Worm (Caenorhabditis elegans) whole organism, L3 larva: ENCODE results near the gene nft-1.

Experiments used
- ceh-82 ChIP-seq: fragments of 150-350 bp; optimal IDR thresholded peaks from 2 replicates; lab custom pipeline; 2014; ENCODE audit warnings: missing biosample characterization, missing genetic modification characterization
- lin-39 ChIP-seq: fragments of 150-350 bp; optimal IDR thresholded peaks from 2 replicates; lab custom pipeline; 2018; ENCODE audit warnings: missing biosample characterization, missing genetic modification reagents, missing genetic modification characterization
- nhr-23 ChIP-seq: fragments of 150-350 bp; optimal IDR thresholded peaks from 2 replicates; lab custom pipeline; 2014; ENCODE audit warnings: missing biosample characterization, missing genetic modification reagents, missing genetic modification characterization
- nhr-77 ChIP-seq: fragments of 150-350 bp; optimal IDR thresholded peaks from 2 replicates; lab custom pipeline; 2014; ENCODE audit warnings: missing biosample characterization, missing genetic modification characterization
- sea-2 ChIP-seq: fragments of 150-350 bp; sonication (generic microtip); optimal IDR thresholded peaks from 4 replicates; lab custom pipeline; 2014; ENCODE audit warnings: missing biosample characterization, missing genetic modification reagents, missing genetic modification characterization
- tbx-2 ChIP-seq: sonication (generic microtip); optimal IDR thresholded peaks from 2 replicates; lab custom pipeline; 2016; ENCODE audit warnings: mild to moderate bottlenecking, missing genetic modification characterization, missing compliant biosample characterization
- unc-62 ChIP-seq: fragments of 150-350 bp; sonication (generic microtip); optimal IDR thresholded peaks from 4 replicates; lab custom pipeline; 2014; ENCODE audit warnings: missing biosample characterization, missing genetic modification reagents, missing genetic modification characterization

DNA sequence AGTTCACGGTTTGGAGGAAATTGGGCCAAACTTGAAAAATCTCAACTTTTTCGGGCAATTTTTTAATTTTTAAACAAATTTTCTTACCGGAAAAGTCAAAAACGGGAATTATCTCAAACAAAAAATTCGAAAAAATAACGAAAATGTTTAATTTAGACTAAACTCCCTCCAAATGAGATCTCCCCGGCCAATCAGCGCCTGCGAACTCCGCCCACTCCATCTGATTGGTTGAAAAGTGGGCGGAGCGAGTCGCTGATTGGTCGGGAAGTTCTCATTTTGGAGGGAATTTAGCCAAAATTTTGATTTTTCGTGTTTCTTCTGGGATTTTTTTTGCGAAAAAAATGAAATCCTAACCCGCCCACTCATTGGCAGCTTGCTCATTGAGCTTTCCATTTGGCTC, 27.0 kb upstream of the nft-1 start:
- no peak for TF ChIP-seq nhr-77 (tag; lab: Kevin White, UChicago)
- TF ChIP-seq sea-2 (GFP tag; lab: Kevin White, UChicago): no peak
- no peak for TF ChIP-seq unc-62 (GFP tag; lab: Kevin White, UChicago)
- no peak for TF ChIP-seq ceh-82 (tag; lab: Kevin White, UChicago)
- TF ChIP-seq tbx-2 (tag; lab: Kevin White, UChicago): no peak
- no peak for TF ChIP-seq lin-39 (tag; lab: Kevin White, UChicago)
- no peak for TF ChIP-seq nhr-23 (tag; lab: Kevin White, UChicago)
